Worm (Caenorhabditis elegans) whole organism, mixed stage, embryonic: ENCODE data around the gene srh-4.

ENCODE experiments used
- M03D4.4 ChIP-seq: sonication (generic microtip); optimal IDR thresholded peaks from 2 replicates; lab custom pipeline; 2017; ENCODE audit warnings: mild to moderate bottlenecking, missing genetic modification characterization, missing compliant biosample characterization
- blmp-1 ChIP-seq: fragments of 150-350 bp; optimal IDR thresholded peaks from 2 replicates; lab custom pipeline; 2014; ENCODE audit warnings: missing biosample characterization, missing genetic modification characterization
- ces-1 ChIP-seq: fragments of 150-350 bp; optimal IDR thresholded peaks from 2 replicates; lab custom pipeline; 2014; ENCODE audit warnings: missing biosample characterization, missing genetic modification reagents, missing genetic modification characterization
- lin-32 ChIP-seq: fragments of 200-800 bp; sonication (Bioruptor generic); optimal IDR thresholded peaks from 2 replicates; lab custom pipeline; 2018; ENCODE audit warnings: mild to moderate bottlenecking, missing genetic modification characterization, missing compliant biosample characterization
- mep-1 ChIP-seq: fragments of 150-350 bp; optimal IDR thresholded peaks from 2 replicates; lab custom pipeline; 2017; ENCODE audit warnings: missing biosample characterization, missing genetic modification reagents, missing genetic modification characterization, inconsistent platforms
- nhr-237 ChIP-seq: fragments of 150-350 bp; optimal IDR thresholded peaks from 2 replicates; lab custom pipeline; 2014; ENCODE audit warnings: missing biosample characterization, missing genetic modification characterization
- nhr-28 ChIP-seq: fragments of 150-350 bp; optimal IDR thresholded peaks from 2 replicates; lab custom pipeline; 2014; ENCODE audit warnings: missing biosample characterization, missing genetic modification characterization
- nhr-76 ChIP-seq: sonication (generic microtip); optimal IDR thresholded peaks from 2 replicates; lab custom pipeline; 2017; ENCODE audit warnings: missing biosample characterization, missing genetic modification characterization
- pha-4 ChIP-seq: fragments of 150-350 bp; optimal IDR thresholded peaks from 2 replicates; lab custom pipeline; 2018; ENCODE audit warnings: missing biosample characterization, missing genetic modification reagents, missing genetic modification characterization
- sem-2 ChIP-seq: fragments of 200-800 bp; sonication (Bioruptor generic); optimal IDR thresholded peaks from 2 replicates; lab custom pipeline; 2018; ENCODE audit warnings: mild to moderate bottlenecking, missing genetic modification characterization, missing compliant biosample characterization
- unc-39 ChIP-seq: fragments of 150-350 bp; optimal IDR thresholded peaks from 2 replicates; lab custom pipeline; 2014; ENCODE audit warnings: missing biosample characterization, missing genetic modification characterization
- unc-62 ChIP-seq: fragments of 150-350 bp; optimal IDR thresholded peaks from 2 replicates; lab custom pipeline; 2014; ENCODE audit warnings: missing biosample characterization, missing genetic modification reagents, missing genetic modification characterization
- ztf-11 ChIP-seq: fragments of 150-350 bp; optimal IDR thresholded peaks from 2 replicates; lab custom pipeline; 2014; ENCODE audit warnings: missing biosample characterization, missing genetic modification characterization

DNA sequence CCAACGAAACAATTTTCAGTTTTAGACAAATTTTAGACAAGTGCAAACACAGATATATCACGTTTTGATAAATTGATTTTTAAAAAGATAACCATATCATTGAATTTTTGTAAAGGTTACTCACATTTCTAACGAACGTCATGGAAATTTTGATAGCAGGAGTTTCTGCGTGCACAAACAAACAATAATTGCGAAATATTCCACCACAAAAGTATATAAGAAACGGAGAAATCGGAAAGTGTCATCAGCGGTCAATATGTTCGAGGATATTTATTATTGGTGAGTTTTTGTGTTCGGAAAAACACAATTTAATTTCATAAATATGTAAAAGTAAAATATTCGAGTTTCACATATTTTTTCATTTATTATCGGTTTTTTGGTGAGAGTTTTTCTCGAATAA is 24.0 kb downstream of the srh-4 start, which contains the start of gene C49G7.7:
- TF ChIP-seq unc-62 (GFP tag; lab: Kevin White, UChicago): no peak
- no peak for TF ChIP-seq ces-1
- TF ChIP-seq nhr-28 (tag; lab: Kevin White, UChicago): no peak
- no peak for TF ChIP-seq pha-4
- no peak for TF ChIP-seq ztf-11
- TF ChIP-seq blmp-1 (tag; lab: Kevin White, UChicago): no peak
- TF ChIP-seq M03D4.4 (tag; lab: Kevin White, UChicago): no peak
- TF ChIP-seq nhr-76 (tag; lab: Kevin White, UChicago): no peak
- TF ChIP-seq nhr-237 (tag; lab: Kevin White, UChicago): no peak
- no peak for TF ChIP-seq mep-1
- no peak for TF ChIP-seq sem-2
- TF ChIP-seq unc-39: no peak
- TF ChIP-seq lin-32 (GFP tag; lab: Kevin White, UChicago): no peak
